Worm (Caenorhabditis elegans): ENCODE measurements around the gene str-1.

DNA sequence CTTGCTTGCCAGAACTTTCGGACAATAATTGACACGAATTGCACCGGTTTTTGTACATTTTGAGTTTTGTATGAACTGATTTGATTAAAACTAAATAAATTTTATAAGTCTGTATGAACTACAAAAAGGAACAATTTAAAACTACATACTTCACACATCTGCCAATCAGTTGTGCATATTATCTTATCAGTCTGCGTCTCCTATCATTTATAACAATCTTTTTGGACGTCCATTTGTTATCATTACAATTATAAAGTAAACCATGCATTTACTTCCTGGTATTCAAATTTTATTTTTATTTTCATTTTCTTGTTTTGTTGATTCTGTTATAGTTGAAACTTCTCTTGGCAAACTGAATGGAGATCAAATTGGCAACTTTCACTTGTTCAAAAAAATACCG is 6.7 kb downstream of the str-1 start, which contains the start of gene cest-10:
- TF ChIP-seq nhr-85 (tag) = no peak
- TF ChIP-seq egl-27 (tag; optimal IDR thresholded peaks at IDR 0.05) = no peak
- no peak for TF ChIP-seq unc-62 (GFP tag; optimal IDR thresholded peaks at IDR 0.05)
- TF ChIP-seq unc-130 (tag; optimal IDR thresholded peaks at IDR 0.05) = no peak
- no peak for TF ChIP-seq alr-1 (tag; optimal IDR thresholded peaks at IDR 0.05; ENCODE audit: borderline replicate concordance)
- TF ChIP-seq aly-2 (tag; optimal IDR thresholded peaks at IDR 0.05) = no peak
- TF ChIP-seq lin-35 (GFP tag; optimal IDR thresholded peaks at IDR 0.05) = no peak

Data from whole organism, L1 larva.